Worm (Caenorhabditis elegans) whole organism, mixed stage, embryonic: ENCODE measurements around the gene lgc-31.

ENCODE experiments used
- ceh-39 ChIP-seq: fragments of 150-350 bp; optimal IDR thresholded peaks from 2 replicates; lab custom pipeline; 2014; ENCODE audit warnings: missing biosample characterization, missing genetic modification characterization
- ces-1 ChIP-seq: fragments of 150-350 bp; optimal IDR thresholded peaks from 2 replicates; lab custom pipeline; 2014; ENCODE audit warnings: missing biosample characterization, missing genetic modification reagents, missing genetic modification characterization
- lin-13 ChIP-seq: fragments of 150-350 bp; optimal IDR thresholded peaks from 2 replicates; lab custom pipeline; 2014; ENCODE audit warnings: missing biosample characterization, missing genetic modification characterization
- lsy-2 ChIP-seq: fragments of 150-350 bp; optimal IDR thresholded peaks from 2 replicates; lab custom pipeline; 2014; ENCODE audit warnings: missing biosample characterization, missing genetic modification characterization
- mep-1 ChIP-seq: fragments of 150-350 bp; optimal IDR thresholded peaks from 2 replicates; lab custom pipeline; 2017; ENCODE audit warnings: missing biosample characterization, missing genetic modification reagents, missing genetic modification characterization, inconsistent platforms
- nhr-2 ChIP-seq: fragments of 150-350 bp; optimal IDR thresholded peaks from 2 replicates; lab custom pipeline; 2014; ENCODE audit warnings: missing biosample characterization, missing genetic modification characterization
- nhr-28 ChIP-seq: fragments of 150-350 bp; optimal IDR thresholded peaks from 2 replicates; lab custom pipeline; 2014; ENCODE audit warnings: missing biosample characterization, missing genetic modification characterization
- nhr-76 ChIP-seq: sonication (generic microtip); optimal IDR thresholded peaks from 2 replicates; lab custom pipeline; 2017; ENCODE audit warnings: missing biosample characterization, missing genetic modification characterization
- pha-4 ChIP-seq: fragments of 150-350 bp; optimal IDR thresholded peaks from 2 replicates; lab custom pipeline; 2018; ENCODE audit warnings: missing biosample characterization, missing genetic modification reagents, missing genetic modification characterization
- snpc-4 ChIP-seq: fragments of 150-350 bp; optimal IDR thresholded peaks from 2 replicates; lab custom pipeline; 2014; ENCODE audit warnings: missing biosample characterization, missing genetic modification characterization
- zip-8 ChIP-seq: fragments of 150-350 bp; optimal IDR thresholded peaks from 2 replicates; lab custom pipeline; 2014; ENCODE audit warnings: missing biosample characterization, missing genetic modification characterization

- TF ChIP-seq ces-1 (no peak), ceh-39 (tag; lab: Kevin White, UChicago) (no peak), nhr-76 (tag; lab: Kevin White, UChicago) (no peak), snpc-4 (tag; lab: Kevin White, UChicago) (no peak), lsy-2 (tag; lab: Kevin White, UChicago) (no peak), nhr-2 (tag; lab: Kevin White, UChicago) (no peak), lin-13 (tag; lab: Kevin White, UChicago) (no peak), mep-1 (no peak), nhr-28 (no peak), zip-8 (tag; lab: Kevin White, UChicago) (no peak), pha-4 (tag; lab: Kevin White, UChicago) (no peak)
Observed at ce11 chrV:15478597-15478996, 43.2 kb downstream of the lgc-31 start, which contains the start of gene C06B8.2.
